Fruit fly (Drosophila melanogaster): ENCODE results near the gene Taf12.

Gene Taf12

DNA sequence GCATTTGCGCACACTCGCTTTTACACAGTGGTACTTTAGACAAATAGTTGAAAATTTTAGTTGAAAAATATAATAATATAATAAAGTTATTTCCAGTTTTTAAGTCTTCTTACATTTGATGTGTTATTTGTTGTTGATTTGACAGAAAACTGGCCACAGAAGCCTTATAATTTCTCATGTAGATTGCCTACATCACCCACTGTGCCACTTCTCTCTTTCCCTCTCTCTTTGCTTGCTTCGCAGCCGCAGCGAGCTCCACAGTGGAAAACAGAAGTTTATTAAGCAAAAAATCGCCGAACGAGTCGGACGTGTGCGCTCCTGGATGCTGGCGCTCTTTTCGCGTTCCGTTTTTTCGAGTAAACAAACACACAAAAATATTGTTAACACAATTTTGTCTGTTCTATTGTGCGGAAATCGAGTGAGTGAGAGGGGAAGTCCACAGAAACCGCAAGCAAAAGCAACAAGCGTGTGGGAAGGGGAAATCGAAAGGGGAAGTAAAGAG, 23.6 kb downstream of the Taf12 start, which contains the start of gene CG42327 (continued):
- TF ChIP-seq ap (GFP tag; IDR thresholded peaks at IDR 0.05): peak; percentile 93
- peak; percentile 91 for TF ChIP-seq nau (GFP tag; optimal IDR thresholded peaks at IDR 0.05)
- peak; percentile 83 for TF ChIP-seq Bdp1 (GFP tag; optimal IDR thresholded peaks at IDR 0.05)
- TF ChIP-seq bsh (GFP tag; optimal IDR thresholded peaks at IDR 0.05): peak; percentile 91 to 98
- peak; percentile 93 for TF ChIP-seq Ssrp (tag; optimal IDR thresholded peaks at IDR 0.05)
- TF ChIP-seq D19A (tag; optimal IDR thresholded peaks at IDR 0.05): peak; percentile 93
- peak; percentile 79 for TF ChIP-seq CG4282 (GFP tag; optimal IDR thresholded peaks at IDR 0.05)
- TF ChIP-seq CG6791 (GFP tag; IDR thresholded peaks at IDR 0.05; ENCODE audit: partially characterized antibody): peak; percentile 48; the same call in 1 of the 3 replicates
- TF ChIP-seq B-H2 (GFP tag; optimal IDR thresholded peaks at IDR 0.05): peak; percentile 32
- TF ChIP-seq pb (GFP tag; optimal IDR thresholded peaks at IDR 0.05): peak; percentile 67
- TF ChIP-seq maf-S (GFP tag; optimal IDR thresholded peaks at IDR 0.05): peak; percentile 54
- TF ChIP-seq ara (GFP tag; IDR thresholded peaks at IDR 0.05): peak; percentile 97
- TF ChIP-seq CG34376 (GFP tag; optimal IDR thresholded peaks at IDR 0.05): peak; percentile 77
- TF ChIP-seq CG9817 (tag; optimal IDR thresholded peaks at IDR 0.05): peak; percentile 59
- TF ChIP-seq vvl (GFP tag; IDR thresholded peaks at IDR 0.05): peak; percentile 98
- TF ChIP-seq dysf (GFP tag; IDR thresholded peaks at IDR 0.05): peak; percentile 94
- TF ChIP-seq ATbp (GFP tag; optimal IDR thresholded peaks at IDR 0.05): peak; percentile 96
- TF ChIP-seq insv (GFP tag; optimal IDR thresholded peaks at IDR 0.05): peak in 1 of 2 experiments; percentile 44
- TF ChIP-seq CG17568 (GFP tag; optimal IDR thresholded peaks at IDR 0.05): peak; percentile 92
- peak; percentile 87 for TF ChIP-seq psq (GFP tag; optimal IDR thresholded peaks at IDR 0.05)
- peak; percentile 51 for TF ChIP-seq CG7928 (GFP tag; optimal IDR thresholded peaks at IDR 0.05)
- peak; percentile 98 for TF ChIP-seq zfh1 (GFP tag; IDR thresholded peaks at IDR 0.05)
- peak; percentile 48 for TF ChIP-seq Dip3 (GFP tag; optimal IDR thresholded peaks at IDR 0.05)
- peak; percentile 96 for TF ChIP-seq Optix (GFP tag; IDR thresholded peaks at IDR 0.05)
- TF ChIP-seq Dip2 (GFP tag; IDR thresholded peaks at IDR 0.05): peak; percentile 65
- peak; percentile 88 for TF ChIP-seq CG7271 (tag; optimal IDR thresholded peaks at IDR 0.05)
- TF ChIP-seq CG15011 (GFP tag; optimal IDR thresholded peaks at IDR 0.05): peak; percentile 80
- peak; percentile 93 for TF ChIP-seq CG7839 (tag; optimal IDR thresholded peaks at IDR 0.05)
- peak; percentile 88 for TF ChIP-seq Six4 (GFP tag; optimal IDR thresholded peaks at IDR 0.05)
- TF ChIP-seq CG9932 (GFP tag; IDR thresholded peaks at IDR 0.05): peak; percentile 80
- peak; percentile 4 for TF ChIP-seq Kr (GFP tag; optimal IDR thresholded peaks at IDR 0.05)
- peak; percentile 83 for TF ChIP-seq CG4360 (GFP tag; IDR thresholded peaks at IDR 0.05)
- peak; percentile 80 for TF ChIP-seq CG43689 (GFP tag; IDR thresholded peaks at IDR 0.05)
- TF ChIP-seq CG34224 (GFP tag; IDR thresholded peaks at IDR 0.05; ENCODE audit: partially characterized antibody): no peak
- TF ChIP-seq CG6654 (GFP tag; optimal IDR thresholded peaks at IDR 0.05): peak; percentile 77
- TF ChIP-seq CG17912 (GFP tag; optimal IDR thresholded peaks at IDR 0.05): peak; percentile 53
- peak; percentile 89 for TF ChIP-seq CG16815 (GFP tag; optimal IDR thresholded peaks at IDR 0.05)
- peak; percentile 83 for TF ChIP-seq CG31224 (GFP tag; IDR thresholded peaks at IDR 0.05)
- peak; percentile 84 for TF ChIP-seq NC2β (GFP tag; optimal IDR thresholded peaks at IDR 0.05)
- peak; percentile 98 for TF ChIP-seq Drgx (GFP tag; IDR thresholded peaks at IDR 0.05)
- TF ChIP-seq CG3838 (GFP tag; optimal IDR thresholded peaks at IDR 0.05): peak; percentile 48
- peak; percentile 73 for TF ChIP-seq CG33557 (GFP tag; optimal IDR thresholded peaks at IDR 0.05)
- peak; percentile 86 for TF ChIP-seq scrt (GFP tag; optimal IDR thresholded peaks at IDR 0.05)
- TF ChIP-seq Vsx1 (GFP tag; optimal IDR thresholded peaks at IDR 0.05): peak; percentile 91
- TF ChIP-seq esg (GFP tag; conservative IDR thresholded peaks at IDR 0.05): peak; percentile 94
- peak; percentile 79 for TF ChIP-seq Dad (GFP tag; optimal IDR thresholded peaks at IDR 0.05)
- peak; percentile 91 for TF ChIP-seq wdn (GFP tag; IDR thresholded peaks at IDR 0.05)
- peak; percentile 100 for TF ChIP-seq CG4707 (GFP tag; optimal IDR thresholded peaks at IDR 0.05)
- peak; percentile 93 for TF ChIP-seq H2.0 (GFP tag; IDR thresholded peaks at IDR 0.05)
- TF ChIP-seq gcm2 (GFP tag; optimal IDR thresholded peaks at IDR 0.05): peak; percentile 85

Measured in whole organism, embryonic.